Worm (Caenorhabditis elegans) whole organism, midembryonic: ENCODE results near the gene idpb-3.

ENCODE experiments used
- med-1 ChIP-seq: sonication (generic microtip); optimal IDR thresholded peaks from 2 replicates; lab custom pipeline; 2017; ENCODE audit warnings: missing genetic modification characterization, mild to moderate bottlenecking, missing compliant biosample characterization, antibody characterized with exemption, missing genetic modification reagents; ENCODE audit not compliant: insufficient read depth
- ref-1 ChIP-seq: fragments of 200-800 bp; sonication (Bioruptor generic); conservative IDR thresholded peaks from 2 replicates; pipeline ENCODE4 v1.3.6; 2022; ENCODE audit warnings: missing genetic modification reagents, missing genetic modification characterization, missing compliant biosample characterization

ce11 chrII:5061794-5062368, 39.7 kb downstream of the idpb-3 start, which contains the start of gene smc-5:
- TF ChIP-seq ref-1 (GFP tag; lab: Robert Waterston, UW) (no peak), med-1 (GFP tag; lab: Kevin White, UChicago) (no peak)
